Worm (Caenorhabditis elegans) whole organism, L3 larva: ENCODE results near the gene F26G5.1.
A peak's percentile ranks its signal among the peaks of the same experiment; 100 is the strongest.

Experiments
- R02D3.7 ChIP-seq: fragments of 150-350 bp; optimal IDR thresholded peaks from 2 replicates; lab custom pipeline; 2014; ENCODE audit warnings: missing biosample characterization, missing genetic modification characterization
- ZK546.5 ChIP-seq: sonication (generic microtip); optimal IDR thresholded peaks from 2 replicates; lab custom pipeline; 2017; ENCODE audit warnings: missing biosample characterization, missing genetic modification characterization
- aly-2 ChIP-seq: fragments of 150-350 bp; optimal IDR thresholded peaks from 2 replicates; lab custom pipeline; 2014; ENCODE audit warnings: missing biosample characterization, missing genetic modification characterization
- ama-1 ChIP-seq: fragments of 150-350 bp; optimal IDR thresholded peaks from 2 replicates; lab custom pipeline; 2018
- ceh-16 ChIP-seq: sonication (generic microtip); optimal IDR thresholded peaks from 2 replicates; lab custom pipeline; 2017; ENCODE audit warnings: missing biosample characterization, missing genetic modification characterization
- ceh-28 ChIP-seq: fragments of 150-350 bp; optimal IDR thresholded peaks from 2 replicates; lab custom pipeline; 2014; ENCODE audit warnings: missing biosample characterization, missing genetic modification reagents, missing genetic modification characterization
- daf-12 ChIP-seq: fragments of 150-350 bp; optimal IDR thresholded peaks from 2 replicates; lab custom pipeline; 2014; ENCODE audit warnings: missing biosample characterization, missing genetic modification reagents, missing genetic modification characterization
- egl-5 ChIP-seq: fragments of 150-350 bp; optimal IDR thresholded peaks from 2 replicates; lab custom pipeline; 2017; ENCODE audit warnings: missing biosample characterization, missing genetic modification reagents, missing genetic modification characterization, inconsistent platforms
- elt-1 ChIP-seq: fragments of 150-350 bp; optimal IDR thresholded peaks from 2 replicates; lab custom pipeline; 2014; ENCODE audit warnings: missing biosample characterization, missing genetic modification characterization
- elt-2 ChIP-seq: sonication (generic microtip); optimal IDR thresholded peaks from 2 replicates; lab custom pipeline; 2016; ENCODE audit warnings: missing genetic modification reagents, mild to moderate bottlenecking, missing genetic modification characterization, missing compliant biosample characterization
- eor-1 ChIP-seq, 2 experiments: fragments of 150-350 bp; optimal IDR thresholded peaks; 2 replicates each; lab custom pipeline; 2014 to 2018; ENCODE audit warnings: missing biosample characterization in 2 of 2, missing genetic modification characterization in 2 of 2
- fkh-10 ChIP-seq: sonication (generic microtip); optimal IDR thresholded peaks from 2 replicates; lab custom pipeline; 2017; ENCODE audit warnings: missing biosample characterization, missing genetic modification reagents, missing genetic modification characterization
- fkh-2 ChIP-seq: fragments of 150-350 bp; optimal IDR thresholded peaks from 2 replicates; lab custom pipeline; 2014; ENCODE audit warnings: missing biosample characterization, missing genetic modification reagents, missing genetic modification characterization
- fos-1 ChIP-seq: fragments of 150-350 bp; optimal IDR thresholded peaks from 2 replicates; lab custom pipeline; 2014; ENCODE audit warnings: missing biosample characterization, missing genetic modification characterization
- hmg-11 ChIP-seq: sonication (generic microtip); optimal IDR thresholded peaks from 2 replicates; lab custom pipeline; 2016; ENCODE audit warnings: missing genetic modification characterization, missing compliant biosample characterization
- jun-1 ChIP-seq: fragments of 150-350 bp; optimal IDR thresholded peaks from 2 replicates; lab custom pipeline; 2014; ENCODE audit warnings: missing biosample characterization, missing genetic modification reagents, missing genetic modification characterization
- lin-15B ChIP-seq: fragments of 150-350 bp; optimal IDR thresholded peaks from 2 replicates; lab custom pipeline; 2014; ENCODE audit warnings: missing biosample characterization, missing genetic modification characterization
- nfya-1 ChIP-seq: sonication (generic microtip); optimal IDR thresholded peaks from 2 replicates; lab custom pipeline; 2017; ENCODE audit warnings: missing genetic modification characterization, mild to moderate bottlenecking, missing compliant biosample characterization, antibody characterized with exemption, moderate library complexity; ENCODE audit not compliant: insufficient read depth
- nhr-12 ChIP-seq: fragments of 150-350 bp; optimal IDR thresholded peaks from 2 replicates; lab custom pipeline; 2014; ENCODE audit warnings: missing biosample characterization, missing genetic modification characterization
- nhr-23 ChIP-seq: fragments of 150-350 bp; optimal IDR thresholded peaks from 2 replicates; lab custom pipeline; 2014; ENCODE audit warnings: missing biosample characterization, missing genetic modification reagents, missing genetic modification characterization
- nhr-237 ChIP-seq: fragments of 150-350 bp; optimal IDR thresholded peaks from 2 replicates; lab custom pipeline; 2014; ENCODE audit warnings: missing biosample characterization, missing genetic modification characterization
- nhr-43 ChIP-seq: sonication (generic microtip); optimal IDR thresholded peaks from 2 replicates; lab custom pipeline; 2016; ENCODE audit warnings: mild to moderate bottlenecking, missing genetic modification characterization, missing compliant biosample characterization; ENCODE audit not compliant: poor library complexity, severe bottlenecking
- nhr-76 ChIP-seq: fragments of 150-350 bp; sonication (generic microtip); optimal IDR thresholded peaks from 5 replicates; lab custom pipeline; 2014; ENCODE audit warnings: missing biosample characterization, missing genetic modification characterization
- pha-4 ChIP-seq: fragments of 150-350 bp; optimal IDR thresholded peaks from 2 replicates; lab custom pipeline; 2014; ENCODE audit warnings: missing biosample characterization, missing genetic modification reagents, missing genetic modification characterization
- pqm-1 ChIP-seq: fragments of 150-350 bp; optimal IDR thresholded peaks from 2 replicates; lab custom pipeline; 2017; ENCODE audit warnings: missing biosample characterization, missing genetic modification characterization, inconsistent platforms
- skn-1 ChIP-seq: fragments of 150-350 bp; optimal IDR thresholded peaks from 2 replicates; lab custom pipeline; 2014; ENCODE audit warnings: missing biosample characterization, missing genetic modification characterization
- snpc-4 ChIP-seq: fragments of 150-350 bp; optimal IDR thresholded peaks from 2 replicates; lab custom pipeline; 2014; ENCODE audit warnings: missing biosample characterization, missing genetic modification characterization
- tbx-2 ChIP-seq: sonication (generic microtip); optimal IDR thresholded peaks from 2 replicates; lab custom pipeline; 2016; ENCODE audit warnings: mild to moderate bottlenecking, missing genetic modification characterization, missing compliant biosample characterization
- unc-39 ChIP-seq: sonication (generic microtip); optimal IDR thresholded peaks from 4 replicates; lab custom pipeline; 2017; ENCODE audit warnings: missing biosample characterization, missing genetic modification characterization
- unc-62 ChIP-seq: fragments of 150-350 bp; sonication (generic microtip); optimal IDR thresholded peaks from 4 replicates; lab custom pipeline; 2014; ENCODE audit warnings: missing biosample characterization, missing genetic modification reagents, missing genetic modification characterization
- zag-1 ChIP-seq: fragments of 150-350 bp; optimal IDR thresholded peaks from 2 replicates; lab custom pipeline; 2014; ENCODE audit warnings: missing biosample characterization, missing genetic modification characterization
- ztf-11 ChIP-seq: fragments of 150-350 bp; optimal IDR thresholded peaks from 2 replicates; lab custom pipeline; 2014; ENCODE audit warnings: missing biosample characterization, missing genetic modification characterization
- ztf-4 ChIP-seq: fragments of 150-350 bp; optimal IDR thresholded peaks from 2 replicates; lab custom pipeline; 2014; ENCODE audit warnings: missing biosample characterization, missing genetic modification characterization

F26G5.1 gene

DNA sequence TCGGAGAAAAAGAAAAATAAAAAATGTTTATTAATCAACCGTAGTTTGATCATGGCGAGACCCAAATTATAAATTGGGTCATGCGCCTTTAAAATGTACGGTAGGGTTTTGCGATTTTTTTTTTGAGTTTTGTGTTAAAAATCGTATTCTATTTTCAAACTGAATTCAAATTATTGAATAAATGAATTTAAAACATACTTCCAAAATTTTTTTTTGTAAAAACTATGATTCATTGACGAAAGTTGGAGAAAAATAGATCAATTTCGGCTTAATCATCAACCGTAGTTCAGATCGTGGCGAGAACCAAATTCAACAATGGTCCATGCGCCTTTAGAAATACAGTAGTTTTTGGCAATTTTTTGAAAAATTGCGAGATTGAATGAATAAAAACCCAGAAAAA, 11.7 kb upstream of the F26G5.1 start:
- no peak for TF ChIP-seq elt-1 (tag; lab: Kevin White, UChicago)
- TF ChIP-seq daf-12 (tag; lab: Kevin White, UChicago) = no peak
- TF ChIP-seq lin-15B (tag; lab: Kevin White, UChicago) = no peak
- TF ChIP-seq ztf-4 (tag; lab: Kevin White, UChicago) = no peak
- TF ChIP-seq fkh-10 (GFP tag; lab: Kevin White, UChicago) = no peak
- no peak for TF ChIP-seq nhr-43 (tag; lab: Kevin White, UChicago)
- no peak for TF ChIP-seq nfya-1 (tag; lab: Kevin White, UChicago)
- TF ChIP-seq unc-39 (tag; lab: Kevin White, UChicago) = no peak
- no peak for TF ChIP-seq snpc-4 (tag; lab: Kevin White, UChicago)
- no peak for TF ChIP-seq nhr-23 (tag; lab: Kevin White, UChicago)
- TF ChIP-seq fkh-2 (tag; lab: Kevin White, UChicago) = no peak
- no peak for TF ChIP-seq hmg-11 (tag; lab: Kevin White, UChicago)
- TF ChIP-seq egl-5 (tag; lab: Kevin White, UChicago) = no peak
- no peak for TF ChIP-seq R02D3.7 (tag; lab: Kevin White, UChicago)
- TF ChIP-seq eor-1 (tag; optimal IDR thresholded peaks at IDR 0.05; lab: Kevin White, UChicago) = no peak
- TF ChIP-seq, all 47 proteins: peak for 0

- TF ChIP-seq ama-1 (peak; percentile 57), nhr-76 (tag; lab: Kevin White, UChicago) (no peak)
These were observed 11.2 kb upstream of the F26G5.1 start for ce11 chrV:4964020-4964635.

DNA sequence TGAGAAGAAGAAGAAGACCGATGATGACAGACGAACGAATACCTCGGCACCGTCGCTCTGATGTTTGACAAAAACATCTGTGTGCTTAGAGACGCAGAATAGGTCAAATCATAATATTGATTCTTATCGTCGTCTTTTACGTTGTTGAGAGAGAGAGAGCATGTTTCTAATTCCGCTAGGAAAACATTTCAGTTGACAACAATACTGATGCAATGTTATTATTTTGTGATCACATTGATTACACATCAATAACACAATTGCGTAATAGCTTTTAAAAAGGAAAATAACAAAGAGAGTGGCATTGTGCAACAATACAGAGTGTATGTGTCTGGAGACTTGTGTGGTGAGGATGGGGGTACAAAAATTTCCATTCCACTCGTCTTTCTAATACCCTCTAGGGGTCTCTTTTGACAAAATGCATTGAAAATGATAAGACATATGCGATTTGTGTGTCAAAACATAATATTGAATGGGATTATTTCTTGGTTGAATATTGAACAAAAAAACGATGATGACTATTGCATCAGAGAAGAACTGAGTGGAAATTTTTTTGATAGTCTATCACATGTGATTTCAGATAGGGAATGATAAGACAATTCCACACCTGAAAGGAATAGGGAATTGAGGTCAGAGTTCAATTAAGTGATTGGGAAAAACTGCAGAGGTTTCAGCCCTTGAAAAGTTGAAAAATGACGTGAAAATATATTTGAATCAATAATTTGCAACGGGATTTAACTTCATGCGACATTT, 10.4 kb upstream of the F26G5.1 start:
- TF ChIP-seq nhr-12 (no peak), tbx-2 (tag; lab: Kevin White, UChicago) (no peak), elt-2 (peak; percentile 85), ceh-28 (no peak), pqm-1 (tag; lab: Kevin White, UChicago) (peak; percentile 5), skn-1 (peak; percentile 86), daf-12 (tag; lab: Kevin White, UChicago) (no peak), ztf-4 (tag; lab: Kevin White, UChicago) (no peak), fkh-2 (tag; lab: Kevin White, UChicago) (no peak), pha-4 (tag; lab: Kevin White, UChicago) (peak; percentile 78), R02D3.7 (tag; lab: Kevin White, UChicago) (no peak)
- TF ChIP-seq, all 47 proteins: peak for 4

DNA sequence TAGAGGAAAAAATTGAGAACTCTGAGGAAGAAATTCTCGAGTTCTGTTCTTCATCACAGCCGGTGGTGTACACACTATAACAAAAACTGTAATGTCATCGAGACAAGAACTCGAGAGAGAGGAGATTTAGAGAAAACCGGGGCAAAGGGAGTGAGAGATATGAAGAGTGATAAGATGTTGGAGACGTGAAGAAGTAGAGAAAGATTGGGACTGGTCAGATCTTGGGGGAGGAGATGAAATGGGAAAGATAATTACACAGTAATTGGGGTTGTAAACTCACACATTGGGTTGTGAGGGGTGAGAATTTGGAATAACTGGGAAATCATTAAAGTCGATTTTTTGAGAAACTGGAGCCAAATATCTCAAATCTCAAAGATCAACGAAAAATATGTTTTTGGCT, 9.5 kb upstream of the F26G5.1 start:
- TF ChIP-seq nfya-1 (tag; lab: Kevin White, UChicago) (peak; percentile 55), nhr-23 (tag; lab: Kevin White, UChicago) (peak; percentile 38), pqm-1 (tag; lab: Kevin White, UChicago) (no peak), nhr-237 (tag; lab: Kevin White, UChicago) (no peak), elt-1 (tag; lab: Kevin White, UChicago) (peak; percentile 80), egl-5 (tag; lab: Kevin White, UChicago) (no peak), hmg-11 (tag; lab: Kevin White, UChicago) (peak; percentile 15)

- TF ChIP-seq zag-1 (tag; lab: Kevin White, UChicago) = no peak
These were observed 8.0 kb upstream of the F26G5.1 start for ce11 chrV:4967238-4967637.

- TF ChIP-seq nhr-237 (tag; lab: Kevin White, UChicago) (no peak), fos-1 (tag; lab: Kevin White, UChicago) (no peak), egl-5 (tag; lab: Kevin White, UChicago) (no peak), jun-1 (tag; lab: Kevin White, UChicago) (no peak), fkh-10 (GFP tag; lab: Kevin White, UChicago) (no peak), tbx-2 (tag; lab: Kevin White, UChicago) (no peak), zag-1 (tag; lab: Kevin White, UChicago) (no peak), ZK546.5 (tag; lab: Kevin White, UChicago) (no peak), aly-2 (tag; lab: Kevin White, UChicago) (no peak), daf-12 (tag; lab: Kevin White, UChicago) (no peak), nhr-76 (tag; lab: Kevin White, UChicago) (no peak), eor-1 (tag; optimal IDR thresholded peaks at IDR 0.05; lab: Kevin White, UChicago) (no peak), ztf-4 (tag; lab: Kevin White, UChicago) (no peak), ceh-16 (tag; lab: Kevin White, UChicago) (no peak), nfya-1 (tag; lab: Kevin White, UChicago) (no peak), ztf-11 (tag; lab: Kevin White, UChicago) (no peak), elt-1 (tag; lab: Kevin White, UChicago) (no peak), unc-62 (no peak), nhr-12 (no peak)
These were observed 6.5 kb upstream of the F26G5.1 start for ce11 chrV:4968775-4969174.
